Worm (Caenorhabditis elegans): ENCODE data around the gene cpt-5.
A peak's percentile ranks its signal among the peaks of the same experiment; 100 is the strongest.

The cpt-5 gene

ce11 chrV:13893583-13893982 lies 20.6 kb downstream of the cpt-5 start:
- TF ChIP-seq nhr-67 (tag; optimal IDR thresholded peaks at IDR 0.05) (no peak), nhr-28 (tag; optimal IDR thresholded peaks at IDR 0.05) (no peak), lin-15B (tag; optimal IDR thresholded peaks at IDR 0.05) (no peak), egl-27 (tag; optimal IDR thresholded peaks at IDR 0.05) (no peak), aly-2 (tag; optimal IDR thresholded peaks at IDR 0.05) (no peak), nhr-23 (tag; optimal IDR thresholded peaks at IDR 0.05) (no peak), pqm-1 (tag; optimal IDR thresholded peaks at IDR 0.05) (peak; percentile 92), ceh-28 (tag; optimal IDR thresholded peaks at IDR 0.05) (no peak), elt-2 (tag; optimal IDR thresholded peaks at IDR 0.05) (peak; percentile 93)

ce11 chrV:13898356-13898755 lies 25.4 kb downstream of the cpt-5 start, which contains the start of gene cyp-35C1:
TSS of gene cyp-35C1 (minus strand) at chrV:13898487.
- TF ChIP-seq elt-2 (tag; optimal IDR thresholded peaks at IDR 0.05) = peak; percentile 59
- no peak for TF ChIP-seq lin-15B (tag; optimal IDR thresholded peaks at IDR 0.05)
- no peak for TF ChIP-seq unc-39 (tag; optimal IDR thresholded peaks at IDR 0.05)
- TF ChIP-seq pqm-1 (tag; optimal IDR thresholded peaks at IDR 0.05) = peak; percentile 51
- TF ChIP-seq ZK546.5 (tag; optimal IDR thresholded peaks at IDR 0.05) = no peak
- TF ChIP-seq nhr-12 (tag; optimal IDR thresholded peaks at IDR 0.05) = no peak
- no peak for TF ChIP-seq ceh-82 (tag; optimal IDR thresholded peaks at IDR 0.05)
- no peak for TF ChIP-seq lsy-12 (tag; optimal IDR thresholded peaks at IDR 0.05)
- TF ChIP-seq nfya-1 (tag; optimal IDR thresholded peaks at IDR 0.05; ENCODE audit: insufficient read depth) = no peak

- TF ChIP-seq R02D3.7 (tag; optimal IDR thresholded peaks at IDR 0.05) (no peak), aly-2 (tag; optimal IDR thresholded peaks at IDR 0.05) (no peak), nfya-1 (tag; optimal IDR thresholded peaks at IDR 0.05; ENCODE audit: insufficient read depth) (no peak), zag-1 (tag; optimal IDR thresholded peaks at IDR 0.05) (no peak), unc-39 (tag; optimal IDR thresholded peaks at IDR 0.05) (no peak)
Observed at ce11 chrV:13899213-13899612, 26.2 kb downstream of the cpt-5 start, which contains the start of gene oac-3. TSS of gene oac-3 (plus strand) at chrV:13899513.

- TF ChIP-seq nhr-11 (tag; optimal IDR thresholded peaks at IDR 0.05) = no peak
- TF ChIP-seq elt-3 (tag; optimal IDR thresholded peaks at IDR 0.05) = no peak
- TF ChIP-seq nhr-25 (tag; optimal IDR thresholded peaks at IDR 0.05) = no peak
- TF ChIP-seq fkh-2 (tag; optimal IDR thresholded peaks at IDR 0.05) = no peak
- no peak for TF ChIP-seq pqm-1 (tag; optimal IDR thresholded peaks at IDR 0.05)
- TF ChIP-seq egl-5 (tag; optimal IDR thresholded peaks at IDR 0.05) = no peak
- no peak for TF ChIP-seq ceh-16 (tag; optimal IDR thresholded peaks at IDR 0.05)
- TF ChIP-seq ztf-11 (tag; optimal IDR thresholded peaks at IDR 0.05) = no peak
- no peak for TF ChIP-seq nhr-23 (tag; optimal IDR thresholded peaks at IDR 0.05)
- TF ChIP-seq unc-62 (GFP tag; optimal IDR thresholded peaks at IDR 0.05) = no peak
- no peak for TF ChIP-seq zag-1 (tag; optimal IDR thresholded peaks at IDR 0.05)
- no peak for TF ChIP-seq nhr-77 (tag; optimal IDR thresholded peaks at IDR 0.05)
- TF ChIP-seq skn-1 (tag; optimal IDR thresholded peaks at IDR 0.05) = no peak
- no peak for TF ChIP-seq ztf-4 (tag; optimal IDR thresholded peaks at IDR 0.05)
- no peak for TF ChIP-seq nhr-76 (tag; optimal IDR thresholded peaks at IDR 0.05)
- no peak for TF ChIP-seq ceh-9 (tag; optimal IDR thresholded peaks at IDR 0.05)
- TF ChIP-seq eor-1 (tag; optimal IDR thresholded peaks at IDR 0.05) = no peak
Observed at ce11 chrV:13902495-13902894, 29.5 kb downstream of the cpt-5 start, which contains the start of gene C06B3.1. TSS of gene C06B3.1 (plus strand) at chrV:13902795.

- no peak for TF ChIP-seq nhr-11 (tag; optimal IDR thresholded peaks at IDR 0.05)
- no peak for TF ChIP-seq sea-2 (GFP tag; optimal IDR thresholded peaks at IDR 0.05)
- no peak for TF ChIP-seq ZK546.5 (tag; optimal IDR thresholded peaks at IDR 0.05)
- TF ChIP-seq zag-1 (tag; optimal IDR thresholded peaks at IDR 0.05) = no peak
- no peak for TF ChIP-seq jun-1 (tag; optimal IDR thresholded peaks at IDR 0.05)
- TF ChIP-seq eor-1 (tag; optimal IDR thresholded peaks at IDR 0.05) = no peak
Observed at ce11 chrV:13904446-13904845, 31.5 kb downstream of the cpt-5 start, which contains the start of gene stdh-3. TSS of gene stdh-3 (plus strand) at chrV:13904611.

- peak; percentile 5 for TF ChIP-seq hmg-11 (tag; optimal IDR thresholded peaks at IDR 0.05)
- TF ChIP-seq aly-2 (tag; optimal IDR thresholded peaks at IDR 0.05) = no peak
- peak; percentile 50 for TF ChIP-seq egl-5 (tag; optimal IDR thresholded peaks at IDR 0.05)
- TF ChIP-seq fos-1 (tag; optimal IDR thresholded peaks at IDR 0.05) = no peak
- no peak for TF ChIP-seq unc-62 (GFP tag; optimal IDR thresholded peaks at IDR 0.05)
- no peak for TF ChIP-seq eor-1 (tag; optimal IDR thresholded peaks at IDR 0.05)
- peak; percentile 48 for TF ChIP-seq elt-2 (tag; optimal IDR thresholded peaks at IDR 0.05)
- TF ChIP-seq ztf-11 (tag; optimal IDR thresholded peaks at IDR 0.05) = no peak
- peak; percentile 22 for TF ChIP-seq pha-4 (tag; optimal IDR thresholded peaks at IDR 0.05)
- TF ChIP-seq nhr-237 (tag; optimal IDR thresholded peaks at IDR 0.05) = no peak
- TF ChIP-seq nfya-1 (tag; optimal IDR thresholded peaks at IDR 0.05; ENCODE audit: insufficient read depth) = peak; percentile 3
- TF ChIP-seq mml-1 (tag; optimal IDR thresholded peaks at IDR 0.05) = no peak
- no peak for TF ChIP-seq mdl-1 (tag; optimal IDR thresholded peaks at IDR 0.05)
Observed at ce11 chrV:13906166-13906565, 33.2 kb downstream of the cpt-5 start, which contains the start of gene stdh-1. TSS of gene stdh-1 (plus strand) at chrV:13906492.

Measured in whole organism, L3 larva.